Fruit fly (Drosophila melanogaster) whole organism: Measurements from ENCODE around the gene Eig71Ed.

Source experiments
- CG8478 ChIP-seq: fragments of >200 bp; optimal IDR thresholded peaks from 2 replicates; lab custom pipeline; 2018; ENCODE audit warnings: inconsistent platforms
- Dll ChIP-seq: fragments of >200 bp; optimal IDR thresholded peaks from 2 replicates; lab custom pipeline; 2017
- EcR ChIP-seq, 2 experiments: fragments of >200 bp; optimal IDR thresholded peaks; 2 replicates each; lab custom pipeline; 2017; ENCODE audit warnings: missing biosample characterization in 2 of 2, missing genetic modification characterization in 2 of 2, missing genetic modification reagents in 2 of 2
- pan ChIP-seq: fragments of >200 bp; optimal IDR thresholded peaks from 2 replicates; lab custom pipeline; 2017
- psq ChIP-seq: fragments of >200 bp; optimal IDR thresholded peaks from 2 replicates; lab custom pipeline; 2017
- usp ChIP-seq: fragments of >200 bp; optimal IDR thresholded peaks from 2 replicates; lab custom pipeline; 2017; ENCODE audit warnings: missing biosample characterization, missing genetic modification characterization, mixed read lengths

DNA sequence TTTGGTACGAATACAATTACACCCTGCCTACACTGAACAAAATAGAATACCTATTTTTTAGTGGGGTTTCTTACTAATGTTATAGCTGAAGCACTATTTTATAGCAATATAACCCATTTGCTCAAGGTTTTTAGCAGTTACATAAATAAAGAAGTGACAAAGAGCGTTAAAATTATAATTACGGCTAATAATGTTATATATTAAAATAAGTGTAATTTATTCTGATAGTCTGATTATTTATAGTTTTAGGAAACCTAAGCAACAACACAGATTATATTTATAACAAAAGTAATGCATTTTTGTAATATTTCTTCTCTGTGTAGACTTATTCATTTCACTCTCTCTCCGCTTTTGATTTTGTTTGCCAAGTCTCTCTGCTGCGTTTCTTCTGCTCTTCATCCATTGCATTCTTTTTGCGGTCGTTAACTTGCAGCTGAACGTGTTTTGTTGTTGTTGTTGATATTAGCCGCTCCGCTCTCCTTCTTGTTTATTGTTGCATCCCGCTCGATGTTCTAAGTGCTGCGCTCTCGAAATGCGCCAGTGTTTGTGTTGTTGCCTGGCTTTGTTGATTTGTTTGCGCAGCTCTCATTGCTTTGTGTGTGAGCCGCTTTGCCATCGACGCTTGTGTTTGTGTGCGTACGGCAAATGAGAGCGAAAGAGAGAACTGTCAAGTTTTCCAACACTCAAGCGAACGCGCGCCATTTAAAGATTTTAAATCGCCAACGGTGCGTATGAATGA, 26.5 kb upstream of the Eig71Ed start:
- TF ChIP-seq psq (lab: Kevin White, UChicago) (no peak), pan (lab: Kevin White, UChicago) (no peak), Dll (lab: Kevin White, UChicago) (no peak), usp (GFP tag; lab: Kevin White, UChicago) (no peak), EcR (GFP tag; optimal IDR thresholded peaks at IDR 0.05; lab: Kevin White, UChicago) (peak; percentile 43 to 81), CG8478 (lab: Kevin White, UChicago) (no peak)
